Worm (Caenorhabditis elegans): ENCODE data around the gene H06I04.6.

DNA sequence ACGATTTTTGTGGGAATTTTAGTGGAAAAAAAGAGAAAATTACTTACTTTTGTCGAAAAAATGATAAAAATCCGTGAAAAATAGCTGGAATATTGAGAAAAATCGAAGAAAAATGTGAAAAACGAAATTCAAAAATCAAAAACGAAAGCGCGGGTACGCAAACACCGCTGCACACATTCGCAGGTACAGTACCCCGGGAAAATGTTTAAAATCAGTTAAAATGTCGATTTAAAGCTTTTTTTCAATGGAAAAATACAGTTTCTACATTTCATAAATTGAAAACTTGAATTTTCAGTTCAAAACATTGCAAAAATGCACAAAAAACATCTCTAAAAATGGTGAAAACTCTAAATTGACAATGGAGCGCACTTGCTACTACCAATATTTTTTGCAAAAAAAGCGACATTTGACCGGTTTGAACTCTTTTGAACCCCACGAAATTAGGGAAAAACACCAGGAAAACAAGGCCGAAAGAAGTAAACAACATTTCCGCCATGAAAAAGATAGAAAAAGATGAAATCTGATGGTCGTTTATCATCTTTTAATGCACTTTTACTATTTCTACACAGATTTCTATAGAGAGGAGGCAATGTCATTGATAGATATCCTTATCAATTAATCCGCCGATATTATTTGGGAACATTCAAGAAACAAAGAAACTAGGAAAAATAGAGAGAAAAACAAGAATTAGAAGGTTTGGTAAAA lies 23.3 kb downstream of the H06I04.6 start, which contains the start of gene daf-2:
- TF ChIP-seq unc-86 (tag; optimal IDR thresholded peaks at IDR 0.05): no peak
- TF ChIP-seq F13H6.1 (tag; optimal IDR thresholded peaks at IDR 0.05): no peak
- TF ChIP-seq ahr-1 (tag; optimal IDR thresholded peaks at IDR 0.05): no peak
- TF ChIP-seq hlh-30 (tag; optimal IDR thresholded peaks at IDR 0.05; ENCODE audit: insufficient read depth): no peak
- no peak for TF ChIP-seq ceh-9 (tag; optimal IDR thresholded peaks at IDR 0.05)
- TF ChIP-seq nhr-11 (tag; optimal IDR thresholded peaks at IDR 0.05): no peak
- no peak for TF ChIP-seq npax-4 (tag; optimal IDR thresholded peaks at IDR 0.05)
- no peak for TF ChIP-seq ama-1 (optimal IDR thresholded peaks at IDR 0.05)
- TF ChIP-seq elt-2 (tag; optimal IDR thresholded peaks at IDR 0.05): no peak
- TF ChIP-seq tbx-2 (tag; optimal IDR thresholded peaks at IDR 0.05): no peak
- no peak for TF ChIP-seq hlh-15 (tag; optimal IDR thresholded peaks at IDR 0.05)
- no peak for TF ChIP-seq gmeb-2 (tag; optimal IDR thresholded peaks at IDR 0.05)
- no peak for TF ChIP-seq pat-9 (tag; optimal IDR thresholded peaks at IDR 0.05)

Measured in whole organism, late embryonic.